Worm (Caenorhabditis elegans): ENCODE measurements around the gene grwd-1.

grwd-1 gene

ce11 chrIII:5153137-5153536 is at the start of gene grwd-1, which contains the start of gene rbm-42:
Gene grwd-1 (plus strand): TSS chrIII:5153464.
Gene rbm-42 (minus strand): TSS chrIII:5153229.
- TF ChIP-seq elt-2 (tag; optimal IDR thresholded peaks at IDR 0.05): peak; percentile 13
- TF ChIP-seq ceh-48 (tag; optimal IDR thresholded peaks at IDR 0.05): no peak
- no peak for TF ChIP-seq C38D4.7 (GFP tag; optimal IDR thresholded peaks at IDR 0.05)
- peak; percentile 11 for TF ChIP-seq ceh-31 (tag; optimal IDR thresholded peaks at IDR 0.05)

DNA sequence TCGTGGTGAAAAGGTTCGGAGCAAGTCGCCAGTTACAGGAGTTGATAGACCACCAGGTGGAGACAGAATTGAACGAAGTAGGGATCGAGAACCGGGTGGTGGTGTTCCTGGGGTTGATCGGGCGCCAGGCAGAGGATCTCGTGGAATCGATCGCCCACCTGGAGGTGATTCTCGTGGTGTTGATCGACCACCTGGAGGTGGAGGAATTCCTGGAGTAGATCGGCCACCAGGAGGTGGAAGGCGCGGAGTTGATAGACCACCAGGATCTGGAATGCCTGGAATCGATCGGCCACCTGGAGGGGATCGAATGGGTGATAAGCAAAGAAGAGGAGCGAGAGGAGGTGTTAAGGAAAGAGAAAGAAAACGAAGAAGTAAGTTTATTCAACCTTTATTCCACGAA is 47.8 kb upstream of the grwd-1 start:
- TF ChIP-seq nhr-232 (tag; optimal IDR thresholded peaks at IDR 0.05): no peak
- no peak for TF ChIP-seq sox-2 (GFP tag; IDR thresholded peaks at IDR 0.05)
- TF ChIP-seq ceh-2 (tag; optimal IDR thresholded peaks at IDR 0.05): no peak
- TF ChIP-seq pha-2 (tag; optimal IDR thresholded peaks at IDR 0.05): no peak
- no peak for TF ChIP-seq npax-4 (tag; optimal IDR thresholded peaks at IDR 0.05)

ce11 chrIII:5106893-5107471 is 46.3 kb upstream of the grwd-1 start, which contains the start of gene dpy-17:
Gene dpy-17 (plus strand): TSS chrIII:5107330.
- no peak for TF ChIP-seq ceh-24 (tag; optimal IDR thresholded peaks at IDR 0.05)
- no peak for TF ChIP-seq F13H6.1 (tag; optimal IDR thresholded peaks at IDR 0.05)
- no peak for TF ChIP-seq hlh-6 (tag; optimal IDR thresholded peaks at IDR 0.05)
- TF ChIP-seq nfya-1 (tag; optimal IDR thresholded peaks at IDR 0.05): peak; percentile 1
- TF ChIP-seq elt-4 (tag; optimal IDR thresholded peaks at IDR 0.05): no peak
- TF ChIP-seq ttx-3 (tag; optimal IDR thresholded peaks at IDR 0.05): no peak
- no peak for TF ChIP-seq elt-2 (tag; optimal IDR thresholded peaks at IDR 0.05)
- TF ChIP-seq ama-1 (optimal IDR thresholded peaks at IDR 0.05): peak; percentile 82
- TF ChIP-seq K02D7.2 (tag; optimal IDR thresholded peaks at IDR 0.05): no peak
- TF ChIP-seq pqm-1 (tag; optimal IDR thresholded peaks at IDR 0.05): no peak
- no peak for TF ChIP-seq C38D4.7 (GFP tag; optimal IDR thresholded peaks at IDR 0.05)
- no peak for TF ChIP-seq tbx-2 (tag; optimal IDR thresholded peaks at IDR 0.05)
- no peak for TF ChIP-seq unc-42 (tag; optimal IDR thresholded peaks at IDR 0.05)
- no peak for TF ChIP-seq pha-2 (tag; optimal IDR thresholded peaks at IDR 0.05)
- TF ChIP-seq ceh-18 (tag; optimal IDR thresholded peaks at IDR 0.05): no peak

ce11 chrIII:5107959-5108358 is 45.3 kb upstream of the grwd-1 start:
- TF ChIP-seq fax-1 (tag; optimal IDR thresholded peaks at IDR 0.05) (no peak), tbx-7 (tag; optimal IDR thresholded peaks at IDR 0.05) (no peak), C08G9.2 (tag; optimal IDR thresholded peaks at IDR 0.05) (peak; percentile 14), dmd-4 (tag; optimal IDR thresholded peaks at IDR 0.05; ENCODE audit: borderline replicate concordance) (no peak), pat-9 (tag; optimal IDR thresholded peaks at IDR 0.05) (no peak), ceh-34 (tag; optimal IDR thresholded peaks at IDR 0.05) (peak; percentile 4), ama-1 (optimal IDR thresholded peaks at IDR 0.05) (no peak), T23F11.4 (GFP tag; optimal IDR thresholded peaks at IDR 0.05) (peak; percentile 63)

DNA sequence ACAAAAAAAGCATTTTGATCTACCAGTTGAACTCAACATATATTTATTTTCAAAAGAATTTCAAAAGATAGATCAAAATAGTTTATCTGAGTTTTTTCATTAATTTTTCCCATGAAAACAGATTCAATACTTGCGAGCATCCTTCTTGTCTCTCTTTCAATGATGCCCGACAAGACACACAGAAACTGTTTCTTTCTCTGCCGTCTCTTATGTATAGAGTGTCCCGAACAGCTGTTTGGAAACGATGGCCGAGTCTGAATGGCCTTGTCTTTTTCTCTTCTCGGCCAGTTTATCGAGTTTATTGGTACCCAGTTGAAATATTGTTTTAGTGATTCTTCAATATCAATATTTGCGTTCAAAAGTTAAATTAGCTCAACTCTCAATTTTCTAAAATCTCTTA is 44.5 kb upstream of the grwd-1 start:
- TF ChIP-seq unc-55 (GFP tag; optimal IDR thresholded peaks at IDR 0.05): no peak
- TF ChIP-seq zip-5 (tag; optimal IDR thresholded peaks at IDR 0.05): peak; percentile 27
- peak; percentile 35 for TF ChIP-seq tbx-7 (tag; optimal IDR thresholded peaks at IDR 0.05)
- no peak for TF ChIP-seq unc-3 (GFP tag; conservative IDR thresholded peaks at IDR 0.05)
- TF ChIP-seq unc-3 (tag; optimal IDR thresholded peaks at IDR 0.05): no peak
- TF ChIP-seq pros-1 (tag; optimal IDR thresholded peaks at IDR 0.05): no peak
- TF ChIP-seq ahr-1 (tag; optimal IDR thresholded peaks at IDR 0.05): no peak
- peak; percentile 26 for TF ChIP-seq ceh-18 (tag; optimal IDR thresholded peaks at IDR 0.05)
- TF ChIP-seq mec-3 (tag; optimal IDR thresholded peaks at IDR 0.05; ENCODE audit: borderline replicate concordance): no peak
- peak; percentile 63 for TF ChIP-seq tbx-2 (tag; optimal IDR thresholded peaks at IDR 0.05)
- TF ChIP-seq ceh-30 (tag; optimal IDR thresholded peaks at IDR 0.05): no peak
- peak; percentile 77 for TF ChIP-seq C08G9.2 (tag; optimal IDR thresholded peaks at IDR 0.05)
- no peak for TF ChIP-seq unc-86 (tag; optimal IDR thresholded peaks at IDR 0.05)
- peak; percentile 55 for TF ChIP-seq nfya-1 (tag; optimal IDR thresholded peaks at IDR 0.05)
- peak; percentile 87 for TF ChIP-seq ceh-31 (tag; optimal IDR thresholded peaks at IDR 0.05)
- TF ChIP-seq ceh-19 (GFP tag; optimal IDR thresholded peaks at IDR 0.05): no peak
- no peak for TF ChIP-seq che-1 (tag; optimal IDR thresholded peaks at IDR 0.05)
- TF ChIP-seq ceh-22 (tag; optimal IDR thresholded peaks at IDR 0.05): no peak
- peak; percentile 61 for TF ChIP-seq ceh-2 (tag; optimal IDR thresholded peaks at IDR 0.05)
- TF ChIP-seq npax-4 (tag; optimal IDR thresholded peaks at IDR 0.05): no peak
- TF ChIP-seq rnt-1 (tag; optimal IDR thresholded peaks at IDR 0.05): peak; percentile 24
- no peak for TF ChIP-seq nhr-11 (tag; optimal IDR thresholded peaks at IDR 0.05)
- TF ChIP-seq lin-11 (tag; optimal IDR thresholded peaks at IDR 0.05): no peak
- peak; percentile 85 for TF ChIP-seq ets-4 (tag; optimal IDR thresholded peaks at IDR 0.05)
- peak; percentile 57 for TF ChIP-seq unc-42 (tag; optimal IDR thresholded peaks at IDR 0.05)
- no peak for TF ChIP-seq hlh-30 (tag; optimal IDR thresholded peaks at IDR 0.05; ENCODE audit: insufficient read depth)

All from whole organism, late embryonic.